Comparison of ENCODE assay signal across 4 fruit fly cellular contexts in genomic region chrX:15448809-15449208, dm6.
TF ChIP-seq lines count a peak whose summit lies in the region.

No protein-coding gene starts in this region.

- TF ChIP-seq CTCF in whole organism, embryonic (GFP tag; optimal IDR thresholded peaks at IDR 0.05; lab: Kevin White, UChicago), result no peak

TF ChIP-seq in whole organism, embryonic, 481 proteins besides CTCF, POLR2A, EP300 and RAD21:
- TF ChIP-seq Ptx1 (GFP tag; IDR thresholded peaks at IDR 0.05; lab: Robert Waterston, UW) (no peak), CG2120 (GFP tag; optimal IDR thresholded peaks at IDR 0.05; lab: Kevin White, UChicago) (peak; percentile 22), rib (GFP tag; IDR thresholded peaks at IDR 0.05; lab: Robert Waterston, UW) (no peak), Drgx (GFP tag; IDR thresholded peaks at IDR 0.05; lab: Robert Waterston, UW) (0 out of 2 replicates have a peak, but pooled peaks have one; percentile 17), chif (GFP tag; optimal IDR thresholded peaks at IDR 0.05; lab: Kevin White, UChicago) (no peak), grau (tag; optimal IDR thresholded peaks at IDR 0.05; lab: Kevin White, UChicago) (peak; percentile 54), Nf-YC (tag; optimal IDR thresholded peaks at IDR 0.05; lab: Kevin White, UChicago) (no peak), slbo (GFP tag; IDR thresholded peaks at IDR 0.05; lab: Robert Waterston, UW) (peak; percentile 53), BEAF-32 (GFP tag; optimal IDR thresholded peaks at IDR 0.05; lab: Kevin White, UChicago) (no peak)

TF ChIP-seq in whole organism, prepupa, 60 proteins besides CTCF, POLR2A, EP300 and RAD21:
- TF ChIP-seq CG6163 (GFP tag; IDR thresholded peaks at IDR 0.05; lab: Robert Waterston, UW) (peak; percentile 34; the same call in 1 of the 3 replicates), Eip93F (GFP tag; optimal IDR thresholded peaks at IDR 0.05; lab: Kevin White, UChicago) (no peak), achi (GFP tag; optimal IDR thresholded peaks at IDR 0.05; lab: Kevin White, UChicago) (no peak), Hr39 (GFP tag; optimal IDR thresholded peaks at IDR 0.05; lab: Kevin White, UChicago) (peak; percentile 12), Sox102F (GFP tag; optimal IDR thresholded peaks at IDR 0.05; lab: Kevin White, UChicago) (no peak), CG11294 (GFP tag; IDR thresholded peaks at IDR 0.05; lab: Robert Waterston, UW) (no peak), Eip78C (GFP tag; lab: Kevin White, UChicago) (peak; percentile 30), CG15336 (GFP tag; IDR thresholded peaks at IDR 0.05; lab: Robert Waterston, UW) (peak; percentile 17; the same call in 1 of the 2 replicates), fkh (GFP tag; optimal IDR thresholded peaks at IDR 0.05; lab: Kevin White, UChicago) (no peak), CG9139 (GFP tag; optimal IDR thresholded peaks at IDR 0.05; lab: Kevin White, UChicago) (no peak), OdsH (GFP tag; optimal IDR thresholded peaks at IDR 0.05; lab: Kevin White, UChicago) (peak; percentile 36), topi (GFP tag; optimal IDR thresholded peaks at IDR 0.05; lab: Kevin White, UChicago) (no peak), svp (GFP tag; lab: Kevin White, UChicago) (peak; percentile 50), CG4318 (GFP tag; optimal IDR thresholded peaks at IDR 0.05; lab: Kevin White, UChicago) (peak; percentile 1), Hr4 (GFP tag; optimal IDR thresholded peaks at IDR 0.05; lab: Kevin White, UChicago) (peak; percentile 19), eg (GFP tag; IDR thresholded peaks at IDR 0.05; lab: Robert Waterston, UW) (peak; percentile 32; the same call in 1 of the 3 replicates), Gug (GFP tag; IDR thresholded peaks at IDR 0.05; lab: Robert Waterston, UW) (0 out of 2 replicates have a peak, but pooled peaks have one; percentile 30), cyc (GFP tag; optimal IDR thresholded peaks at IDR 0.05; lab: Kevin White, UChicago) (peak; percentile 2), Sox15 (GFP tag; optimal IDR thresholded peaks at IDR 0.05; lab: Kevin White, UChicago) (peak; percentile 3), CG32006 (GFP tag; optimal IDR thresholded peaks at IDR 0.05; lab: Kevin White, UChicago) (peak; percentile 30)

TF ChIP-seq in whole organism, pupa, 21 proteins besides CTCF, POLR2A, EP300 and RAD21:
- TF ChIP-seq Snoo (tag; optimal IDR thresholded peaks at IDR 0.05; lab: Kevin White, UChicago) (no peak), CG14655 (GFP tag; optimal IDR thresholded peaks at IDR 0.05; lab: Kevin White, UChicago) (peak; percentile 9), CG12605 (GFP tag; IDR thresholded peaks at IDR 0.05; lab: Robert Waterston, UW) (no peak), CG32121 (GFP tag; IDR thresholded peaks at IDR 0.05; lab: Robert Waterston, UW) (no peak), CG15710 (tag; optimal IDR thresholded peaks at IDR 0.05; lab: Kevin White, UChicago) (no peak), CG13204 (GFP tag; optimal IDR thresholded peaks at IDR 0.05; lab: Kevin White, UChicago) (no peak), EcR (GFP tag; optimal IDR thresholded peaks at IDR 0.05; lab: Kevin White, UChicago) (no peak), fd96Ca (GFP tag; IDR thresholded peaks at IDR 0.05; lab: Robert Waterston, UW) (peak; percentile 13; the same call in 1 of the 3 replicates), rn (GFP tag; IDR thresholded peaks at IDR 0.05; lab: Robert Waterston, UW) (no peak), CG17806 (tag; optimal IDR thresholded peaks at IDR 0.05; lab: Kevin White, UChicago) (no peak), D1 (tag; optimal IDR thresholded peaks at IDR 0.05; lab: Kevin White, UChicago) (no peak), CG34367 (tag; optimal IDR thresholded peaks at IDR 0.05; lab: Kevin White, UChicago) (no peak), CG4496 (GFP tag; IDR thresholded peaks at IDR 0.05; lab: Robert Waterston, UW) (peak; percentile 60; the same call in 1 of the 3 replicates), gl (tag; optimal IDR thresholded peaks at IDR 0.05; lab: Kevin White, UChicago) (no peak), Pif1B (GFP tag; optimal IDR thresholded peaks at IDR 0.05; lab: Kevin White, UChicago) (no peak)

TF ChIP-seq in whole organism, wandering third instar larva, 38 proteins besides CTCF, POLR2A, EP300 and RAD21:
- TF ChIP-seq rgr (GFP tag; optimal IDR thresholded peaks at IDR 0.05; lab: Kevin White, UChicago) (no peak), sv (GFP tag; optimal IDR thresholded peaks at IDR 0.05; lab: Kevin White, UChicago) (no peak), ey (GFP tag; optimal IDR thresholded peaks at IDR 0.05; lab: Kevin White, UChicago) (peak; percentile 2), dmrt93B (GFP tag; optimal IDR thresholded peaks at IDR 0.05; lab: Kevin White, UChicago) (no peak)

Comparison
In these comparisons a context has a peak if more than half of its experiments do, and no peak if none do; other contexts are left out.
1. Of the 7 proteins assayed by ChIP-seq in both whole organism, embryonic and whole organism, prepupa: peak only in whole organism, embryonic: none; only in whole organism, prepupa: Gug and Hr39; in both: none; in neither: 5.